Fruit fly (Drosophila melanogaster) whole organism, wandering third instar larva: ENCODE results near the gene CG10587.

Experiments used
- Dif ChIP-seq: fragments of 200-275, 200-300 bp; sonication (Bioruptor generic); optimal IDR thresholded peaks from 2 replicates; lab custom pipeline; 2018; ENCODE audit warnings: missing biosample characterization, missing genetic modification characterization; ENCODE audit not compliant: partially characterized antibody
- GATAd ChIP-seq: sonication (Bioruptor generic); optimal IDR thresholded peaks from 2 replicates; lab custom pipeline; 2016; ENCODE audit warnings: missing biosample characterization, missing genetic modification characterization
- Sp1 ChIP-seq: fragments of 200-800 bp; sonication (Bioruptor generic); optimal IDR thresholded peaks from 3 replicates; lab custom pipeline; 2019; ENCODE audit warnings: missing biosample characterization, mild to moderate bottlenecking, missing genetic modification characterization, moderate library complexity
- dsf ChIP-seq: sonication (Bioruptor generic); optimal IDR thresholded peaks from 2 replicates; lab custom pipeline; 2016; ENCODE audit warnings: missing biosample characterization, missing genetic modification characterization, borderline replicate concordance
- h ChIP-seq: fragments of 200-800 bp; sonication (Bioruptor generic); optimal IDR thresholded peaks from 3 replicates; lab custom pipeline; 2016; ENCODE audit warnings: missing biosample characterization, mild to moderate bottlenecking, missing genetic modification characterization
- psq ChIP-seq: fragments of 200-800 bp; sonication (Bioruptor generic); optimal IDR thresholded peaks from 3 replicates; lab custom pipeline; 2017; ENCODE audit warnings: missing biosample characterization, mild to moderate bottlenecking, missing genetic modification characterization, moderate library complexity

DNA sequence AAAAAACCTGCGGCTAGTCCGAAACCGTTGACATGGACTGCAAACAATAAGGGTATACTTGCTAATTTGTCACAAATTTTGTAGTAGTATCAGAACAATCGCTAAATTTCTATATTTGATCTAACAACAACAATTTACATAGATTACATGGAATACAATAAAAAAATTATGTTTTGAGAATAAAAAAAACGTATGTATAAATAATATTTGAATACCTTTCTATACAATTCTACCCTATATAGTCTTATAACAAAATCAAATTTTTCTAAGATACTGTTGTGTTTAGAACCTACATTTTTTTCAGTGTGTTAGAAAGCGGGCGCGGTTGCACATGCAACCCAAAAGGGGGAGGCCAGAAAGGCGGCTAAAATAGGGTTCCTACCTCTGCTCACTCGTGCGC, 21.0 kb upstream of the CG10587 start:
- TF ChIP-seq psq (no peak), Sp1 (peak; percentile 33), Dif (GFP tag; lab: Kevin White, UChicago) (no peak), h (GFP tag; lab: Kevin White, UChicago) (peak; percentile 19), dsf (GFP tag; lab: Kevin White, UChicago) (no peak), GATAd (GFP tag; lab: Kevin White, UChicago) (no peak)
